Fruit fly (Drosophila melanogaster) whole organism, embryonic: Measurements from ENCODE around the gene CG12680.

Source experiments
- CG17612 ChIP-seq: fragments of 200-800 bp; sonication (Bioruptor generic); IDR thresholded peaks from 2 replicates; pipeline ENCODE4 v1.3.6; 2022; ENCODE audit warnings: missing biosample characterization, missing genetic modification characterization
- Mes4 ChIP-seq: fragments of 200-800 bp; sonication (Bioruptor generic); optimal IDR thresholded peaks from 2 replicates; lab custom pipeline; 2016; ENCODE audit warnings: missing biosample characterization, missing genetic modification characterization
- Trl ChIP-seq, 3 experiments: fragments of >200 bp in 2 of 3; fragments of 200-800 bp in 1 of 3; sonication (Bioruptor generic) in 1 of 3; optimal IDR thresholded peaks; 2 replicates in 1 of 3; 3 replicates in 2 of 3; lab custom pipeline; 2016 to 2017; ENCODE audit warnings: missing biosample characterization in 1 of 3, missing genetic modification characterization in 1 of 3
- chinmo ChIP-seq: fragments of 200-800 bp; sonication (Bioruptor generic); IDR thresholded peaks from 4 replicates; pipeline ENCODE4 v1.3.6; 2022; ENCODE audit warnings: missing biosample characterization, missing genetic modification characterization; ENCODE audit not compliant: partially characterized antibody
- fd64A ChIP-seq: fragments of 200-800 bp; sonication (Bioruptor generic); optimal IDR thresholded peaks from 3 replicates; lab custom pipeline; 2018; ENCODE audit warnings: missing biosample characterization, mild to moderate bottlenecking, missing genetic modification characterization
- fru ChIP-seq: fragments of >200 bp; optimal IDR thresholded peaks from 2 replicates; lab custom pipeline; 2017
- gem ChIP-seq: fragments of 200-800 bp; sonication (Bioruptor generic); optimal IDR thresholded peaks from 2 replicates; lab custom pipeline; 2019; ENCODE audit warnings: missing biosample characterization, mild to moderate bottlenecking, missing genetic modification characterization, moderate library complexity
- lilli ChIP-seq: fragments of 200-800 bp; sonication (Bioruptor generic); optimal IDR thresholded peaks from 3 replicates; lab custom pipeline; 2016; ENCODE audit warnings: missing biosample characterization, missing genetic modification characterization
- lov ChIP-seq, 2 experiments: fragments of 200-800 bp in 1 of 2; fragments of >200 bp in 1 of 2; sonication (Bioruptor generic) in 1 of 2; IDR thresholded peaks in 1 of 2; optimal IDR thresholded peaks in 1 of 2; 2 replicates in 1 of 2; 3 replicates in 1 of 2; pipeline versions ENCODE4 v1.3.6 to Lab custom; 2017 to 2022; ENCODE audit warnings: missing biosample characterization in 1 of 2, missing genetic modification characterization in 1 of 2

Gene CG12680

DNA sequence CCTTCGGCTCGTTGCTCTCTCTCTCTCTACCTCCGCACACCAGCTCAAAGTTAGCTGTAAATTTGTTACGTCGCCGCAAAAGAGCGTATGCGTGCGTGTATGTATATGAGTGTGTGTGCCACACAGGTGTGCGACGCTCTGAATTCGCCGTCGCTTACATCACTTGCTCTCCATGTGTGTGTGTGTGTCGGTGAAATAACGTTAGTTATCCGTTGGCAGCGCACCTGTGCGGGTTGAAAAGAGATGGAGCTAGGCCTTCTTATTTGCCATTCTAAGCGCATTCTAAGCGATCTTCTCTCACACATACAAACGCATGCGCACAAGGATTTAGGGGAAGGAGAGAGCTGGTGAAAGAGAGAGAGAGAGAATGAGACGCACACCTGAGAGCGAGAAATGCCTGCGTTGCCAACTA is 49.7 kb downstream of the CG12680 start (continued):
- TF ChIP-seq Trl (optimal IDR thresholded peaks at IDR 0.05; lab: Kevin White, UChicago) (peak; percentile 61 to 66), Trl (GFP tag; optimal IDR thresholded peaks at IDR 0.05; lab: Kevin White, UChicago) (no peak), chinmo (GFP tag; lab: Robert Waterston, UW) (peak; percentile 89), Mes4 (no peak), gem (tag; lab: Kevin White, UChicago) (no peak), fd64A (GFP tag; lab: Kevin White, UChicago) (no peak), lov (optimal IDR thresholded peaks at IDR 0.05; lab: Kevin White, UChicago) (no peak), lov (GFP tag; IDR thresholded peaks at IDR 0.05; lab: Robert Waterston, UW) (no peak), fru (lab: Kevin White, UChicago) (no peak), CG17612 (no peak), lilli (GFP tag; lab: Kevin White, UChicago) (no peak)
- TF ChIP-seq, all 482 proteins: peak for 17
